Fruit fly (Drosophila melanogaster) Kc167 (cell line): ENCODE results near the gene CG12236.

Experiments used
- Sin3A ChIP-seq: fragments of >200 bp; optimal IDR thresholded peaks from 2 replicates; lab custom pipeline; 2018; ENCODE audit warnings: missing external identifiers
- psq ChIP-seq: fragments of >200 bp; optimal IDR thresholded peaks from 2 replicates; lab custom pipeline; 2017; ENCODE audit warnings: missing external identifiers
- ttk ChIP-seq: sonication (Bioruptor generic); optimal IDR thresholded peaks from 2 replicates; lab custom pipeline; 2017; ENCODE audit warnings: missing external identifiers

DNA sequence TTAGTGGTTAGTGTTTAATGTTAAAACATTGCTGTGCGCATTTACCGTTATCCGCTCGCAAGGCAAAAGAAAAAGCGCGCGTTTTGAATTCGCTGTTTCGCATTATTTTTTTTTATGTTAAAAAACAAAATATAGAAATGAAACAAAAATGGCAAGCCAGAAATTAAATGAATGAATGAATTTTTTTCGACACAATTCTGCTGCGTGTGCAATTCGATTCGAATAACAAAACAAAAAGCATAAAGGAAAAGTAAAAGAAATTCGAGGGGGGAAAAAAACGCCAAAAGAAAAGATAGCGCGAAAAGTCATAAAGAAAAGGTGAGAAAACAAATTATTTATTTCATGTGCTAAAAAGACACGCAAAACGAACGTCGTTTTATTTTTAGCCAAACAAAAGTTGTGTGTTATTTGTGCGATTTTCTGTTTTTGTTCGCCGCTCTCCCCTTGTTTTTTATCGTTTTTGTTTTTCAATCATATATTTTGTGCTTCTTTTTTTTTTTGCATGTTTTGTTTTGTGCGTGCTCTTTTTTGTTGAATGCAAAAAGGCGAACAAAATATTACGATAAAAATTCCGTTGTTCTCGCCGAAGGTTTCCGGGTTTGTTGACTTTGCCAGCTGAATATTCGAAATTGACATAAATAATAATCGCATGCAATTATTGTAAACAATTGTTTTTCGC is 9.5 kb downstream of the CG12236 start:
- TF ChIP-seq ttk (lab: Kevin White, UChicago) (no peak), Sin3A (lab: Kevin White, UChicago) (no peak), psq (no peak)
